Worm (Caenorhabditis elegans) whole organism, L4/young adult: Measurements from ENCODE around the gene Y46G5A.8.

Experiments used
- W03F9.2 ChIP-seq: fragments of 150-350 bp; optimal IDR thresholded peaks from 2 replicates; lab custom pipeline; 2014; ENCODE audit warnings: missing biosample characterization, missing genetic modification characterization
- dao-5 ChIP-seq: sonication (generic microtip); optimal IDR thresholded peaks from 2 replicates; lab custom pipeline; 2016; ENCODE audit warnings: missing genotype, missing genetic modification characterization, moderate library complexity, missing compliant biosample characterization
- him-1 ChIP-seq: sonication (generic microtip); optimal IDR thresholded peaks from 2 replicates; lab custom pipeline; 2016; ENCODE audit warnings: missing genotype, missing genetic modification reagents, missing genetic modification characterization, missing compliant biosample characterization

DNA sequence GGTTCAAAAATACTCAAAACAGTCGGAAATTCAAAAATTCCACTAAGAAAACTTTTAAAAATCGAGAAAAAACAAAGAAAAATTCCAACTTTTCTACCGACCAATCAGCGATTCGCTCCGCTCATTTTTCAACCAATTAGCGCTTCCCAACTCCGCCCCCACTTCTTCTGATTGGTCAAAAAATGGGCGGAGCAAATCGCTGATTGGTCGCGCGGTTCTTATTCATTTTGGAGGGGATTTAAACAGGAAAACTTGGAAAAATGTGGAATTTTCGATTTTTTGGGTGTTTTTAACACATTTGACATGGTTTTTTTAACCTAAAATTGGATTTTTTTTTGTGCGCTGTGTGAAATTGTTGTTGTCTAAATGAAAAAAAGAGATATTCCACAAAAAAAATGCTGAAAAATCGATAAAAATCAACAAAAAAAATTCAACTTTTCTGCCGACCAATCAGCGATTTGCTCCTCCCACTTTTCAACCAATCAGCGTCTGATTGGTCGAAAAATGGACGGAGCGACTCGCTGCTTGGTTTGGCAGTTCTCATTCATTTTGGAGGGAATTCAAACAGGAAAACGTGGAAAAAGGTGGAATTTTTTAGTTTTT lies 33.4 kb upstream of the Y46G5A.8 start:
- TF ChIP-seq him-1 (tag; lab: Kevin White, UChicago) = no peak
- no peak for TF ChIP-seq dao-5
- TF ChIP-seq W03F9.2 (tag; lab: Kevin White, UChicago) = no peak
